Worm (Caenorhabditis elegans): ENCODE measurements around the gene copz-1.

copz-1 gene

DNA sequence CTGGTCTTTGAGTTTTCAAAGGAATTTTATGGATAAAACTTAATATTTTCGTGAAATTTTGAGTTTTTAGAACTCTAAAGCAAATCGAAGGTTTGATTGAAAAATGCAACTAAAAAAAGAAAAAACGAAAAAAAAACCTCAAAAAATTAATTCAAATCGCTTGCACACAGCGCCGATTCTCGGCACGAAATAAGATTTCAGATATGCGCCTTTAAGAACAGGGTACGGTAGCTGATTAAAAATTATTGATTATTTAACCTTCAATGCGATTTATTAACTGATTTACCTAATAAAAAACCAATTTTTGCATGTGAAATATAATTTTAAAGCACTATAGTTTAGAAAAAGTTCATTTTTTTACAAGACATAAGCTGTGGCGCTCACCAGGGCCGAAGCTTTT, 19.8 kb upstream of the copz-1 start (continued):
- TF ChIP-seq K11D2.4 (GFP tag; IDR thresholded peaks at IDR 0.05) (no peak), athp-1 (tag; optimal IDR thresholded peaks at IDR 0.05) (no peak), aptf-2 (GFP tag; conservative IDR thresholded peaks at IDR 0.05) (no peak), F52B5.7 (tag; optimal IDR thresholded peaks at IDR 0.05) (no peak), nhr-27 (tag; optimal IDR thresholded peaks at IDR 0.05) (no peak), efl-1 (GFP tag; optimal IDR thresholded peaks at IDR 0.05) (no peak), F37B4.10 (GFP tag; IDR thresholded peaks at IDR 0.05) (no peak), tbp1 (GFP tag; optimal IDR thresholded peaks at IDR 0.05) (no peak), ceh-100 (GFP tag; IDR thresholded peaks at IDR 0.05) (no peak), ccch-3 (GFP tag; optimal IDR thresholded peaks at IDR 0.05) (no peak)

DNA sequence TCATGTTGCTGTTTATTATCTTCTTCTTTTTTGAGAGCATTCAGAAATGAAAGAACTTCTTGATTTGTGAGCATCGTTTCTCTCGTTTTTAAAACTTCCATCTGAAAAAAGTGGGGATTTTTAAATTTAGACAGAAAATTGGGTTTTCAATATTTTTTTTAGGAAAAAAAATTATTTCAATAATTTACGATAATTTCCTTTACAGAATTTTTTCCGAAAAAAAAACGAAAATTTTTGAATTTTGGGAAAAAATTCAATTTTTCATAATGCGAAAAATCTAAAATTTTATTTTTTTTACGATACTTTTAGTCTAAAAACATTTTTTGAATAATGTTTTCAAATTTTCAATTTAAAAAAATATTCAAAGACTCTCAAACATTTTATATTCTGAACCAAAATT, 15.6 kb upstream of the copz-1 start, which contains the start of gene M106.7:
Gene M106.7, minus strand, starts transcription at position 101 of the 400 bp plus-strand sequence.
- TF ChIP-seq rec-8 (tag; optimal IDR thresholded peaks at IDR 0.05) (no peak), pbrm-1 (GFP tag; IDR thresholded peaks at IDR 0.05) (no peak), cebp-1 (GFP tag; IDR thresholded peaks at IDR 0.05) (no peak), cebp-1 (tag; optimal IDR thresholded peaks at IDR 0.05) (no peak), Y79H2A.3 (GFP tag; conservative IDR thresholded peaks at IDR 0.05) (no peak), F22D6.2 (tag; optimal IDR thresholded peaks at IDR 0.05) (no peak), C06A6.2 (GFP tag; conservative IDR thresholded peaks at IDR 0.05) (no peak), sea-2 (GFP tag; IDR thresholded peaks at IDR 0.05) (no peak), mel-28 (tag; optimal IDR thresholded peaks at IDR 0.05; ENCODE audit: borderline replicate concordance) (no peak), ztf-18 (tag; optimal IDR thresholded peaks at IDR 0.05) (no peak)

DNA sequence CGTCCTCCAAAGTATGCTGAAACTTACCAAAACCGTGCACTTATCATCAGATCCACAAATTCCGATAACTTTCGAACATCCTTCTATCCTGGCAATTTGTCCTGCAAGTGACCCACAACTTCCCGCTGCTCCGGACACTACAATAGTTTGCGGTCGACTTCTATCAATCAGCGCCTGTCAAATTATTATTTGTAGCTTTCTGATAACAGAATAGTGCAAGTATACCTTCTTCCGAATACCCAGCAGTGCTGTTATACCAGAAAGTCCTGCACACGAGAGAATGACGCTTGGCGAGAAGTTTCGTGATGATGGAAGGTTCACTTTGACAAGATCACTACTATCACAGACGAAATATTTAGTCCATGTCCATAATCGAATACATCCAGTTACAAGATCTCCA, 13.3 kb upstream of the copz-1 start:
- 0 out of 2 replicates have a peak, but pooled peaks have one; percentile 26 for TF ChIP-seq ekl-4 (GFP tag; IDR thresholded peaks at IDR 0.05)
- TF ChIP-seq nhr-80 (tag; optimal IDR thresholded peaks at IDR 0.05), result peak; percentile 70
- TF ChIP-seq mcd-1 (GFP tag; IDR thresholded peaks at IDR 0.05), result no peak
- TF ChIP-seq F10E7.11 (tag; optimal IDR thresholded peaks at IDR 0.05), result no peak
- peak; percentile 37; the same call in 1 of the 2 replicates for TF ChIP-seq dox-1 (GFP tag; IDR thresholded peaks at IDR 0.05)
- TF ChIP-seq nfyb-1 (GFP tag; IDR thresholded peaks at IDR 0.05), result 0 out of 2 replicates have a peak, but pooled peaks have one; percentile 13

DNA sequence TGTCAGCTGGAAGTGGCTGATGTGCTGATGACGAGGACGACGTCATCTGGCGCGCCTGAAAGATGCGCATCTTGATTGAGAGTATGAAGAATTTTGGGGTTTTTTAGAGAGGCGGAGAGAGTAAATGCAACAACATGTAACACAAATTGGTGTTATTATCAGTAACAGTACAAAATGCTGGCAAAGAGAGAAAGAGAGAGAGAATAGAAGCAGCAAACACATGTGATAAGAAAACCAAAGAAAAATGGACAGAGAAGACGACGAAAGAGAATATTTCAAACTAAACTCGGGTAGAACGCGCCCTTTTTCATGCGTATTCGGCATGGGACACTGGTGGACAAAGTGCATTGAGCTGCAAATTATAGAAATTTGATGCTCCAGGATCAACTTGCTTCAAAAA, 11.8 kb upstream of the copz-1 start, which contains the start of gene M106.3:
Gene M106.3, minus strand, starts transcription at position 70 of the 400 bp plus-strand sequence.
- TF ChIP-seq lin-35 (GFP tag; optimal IDR thresholded peaks at IDR 0.05) (no peak), him-1 (tag; optimal IDR thresholded peaks at IDR 0.05) (no peak), atf-7 (tag; optimal IDR thresholded peaks at IDR 0.05) (peak; percentile 11), nhr-80 (tag; optimal IDR thresholded peaks at IDR 0.05) (peak; percentile 94), dox-1 (GFP tag; IDR thresholded peaks at IDR 0.05) (peak; percentile 61; the same call in 1 of the 2 replicates), ztf-18 (tag; optimal IDR thresholded peaks at IDR 0.05) (no peak), attf-5 (GFP tag; optimal IDR thresholded peaks at IDR 0.05) (peak; percentile 7), K12H6.12 (tag; optimal IDR thresholded peaks at IDR 0.05) (no peak), cebp-1 (GFP tag; IDR thresholded peaks at IDR 0.05) (no peak), cebp-1 (tag; optimal IDR thresholded peaks at IDR 0.05) (peak; percentile 41), nhr-27 (tag; optimal IDR thresholded peaks at IDR 0.05) (no peak)

DNA sequence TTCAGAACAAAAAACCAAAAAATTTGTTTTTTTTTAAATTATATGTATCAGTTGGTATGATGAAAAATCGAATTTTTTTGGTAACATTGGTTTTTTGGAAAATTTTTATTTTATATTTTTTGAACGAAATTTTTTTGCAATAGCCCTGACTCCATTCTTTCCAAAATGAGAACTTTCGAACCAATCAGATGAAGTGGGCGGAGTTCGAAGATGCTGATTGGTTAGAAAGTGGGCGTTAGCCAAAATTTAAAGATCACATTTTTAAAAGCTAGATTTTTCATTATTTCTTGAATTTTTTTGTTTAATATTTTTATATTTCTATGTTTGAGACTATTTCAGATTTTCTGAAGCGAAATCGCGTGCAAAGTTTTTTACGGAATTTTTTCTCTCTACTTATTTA, 11.4 kb upstream of the copz-1 start:
- TF ChIP-seq nfyb-1 (GFP tag; IDR thresholded peaks at IDR 0.05) (peak; percentile 80), snpc-1.1 (tag; optimal IDR thresholded peaks at IDR 0.05; ENCODE audit: insufficient read depth) (no peak), B0035.1 (tag; optimal IDR thresholded peaks at IDR 0.05) (no peak), let-607 (tag; optimal IDR thresholded peaks at IDR 0.05) (no peak), Y56A3A.18 (GFP tag; IDR thresholded peaks at IDR 0.05) (no peak)
